Fruit fly (Drosophila melanogaster) whole organism, embryonic: ENCODE measurements around the gene dally.

Source experiments
- ATbp ChIP-seq: fragments of 200-800 bp; sonication (Bioruptor generic); optimal IDR thresholded peaks from 2 replicates; lab custom pipeline; 2017; ENCODE audit warnings: missing biosample characterization, mild to moderate bottlenecking, missing genetic modification characterization, missing genetic modification reagents
- B-H1 ChIP-seq: fragments of 200-800 bp; sonication (Bioruptor generic); IDR thresholded peaks from 3 replicates; pipeline ENCODE4 v1.3.6; 2022; ENCODE audit warnings: missing biosample characterization, missing genetic modification characterization
- CG10366 ChIP-seq: fragments of 200-800 bp; sonication (Bioruptor generic); IDR thresholded peaks from 2 replicates; pipeline ENCODE4 v1.3.6; 2022; ENCODE audit warnings: missing biosample characterization, missing genetic modification characterization
- CG10462 ChIP-seq: fragments of 200-800 bp; sonication (Bioruptor generic); optimal IDR thresholded peaks from 2 replicates; lab custom pipeline; 2016; ENCODE audit warnings: missing biosample characterization, missing genetic modification characterization
- CG11696 ChIP-seq: fragments of 200-800 bp; sonication (Bioruptor generic); IDR thresholded peaks from 2 replicates; pipeline ENCODE4 v1.3.6; 2022; ENCODE audit warnings: missing biosample characterization, missing genetic modification characterization
- CG12155 ChIP-seq: fragments of 200-800 bp; sonication (Bioruptor generic); optimal IDR thresholded peaks from 3 replicates; lab custom pipeline; 2016; ENCODE audit warnings: missing biosample characterization, missing genetic modification characterization
- CG12391 ChIP-seq: fragments of 200-800 bp; sonication (Bioruptor generic); optimal IDR thresholded peaks from 3 replicates; lab custom pipeline; 2018; ENCODE audit warnings: missing biosample characterization, mild to moderate bottlenecking, missing genetic modification characterization, moderate library complexity
- CG17328 ChIP-seq: fragments of 200-800 bp; sonication (Bioruptor generic); IDR thresholded peaks from 2 replicates; pipeline ENCODE4 v1.3.6; 2022; ENCODE audit warnings: missing biosample characterization, missing genetic modification characterization
- CG17359 ChIP-seq: fragments of 200-800 bp; sonication (Bioruptor generic); optimal IDR thresholded peaks from 3 replicates; lab custom pipeline; 2018; ENCODE audit warnings: missing biosample characterization, mild to moderate bottlenecking, missing genetic modification characterization, moderate library complexity
- CG17568 ChIP-seq: fragments of 200-800 bp; sonication (Bioruptor generic); optimal IDR thresholded peaks from 2 replicates; lab custom pipeline; 2018; ENCODE audit warnings: missing biosample characterization, mild to moderate bottlenecking, missing genetic modification characterization, moderate library complexity
- CG18764 ChIP-seq: fragments of 200-800 bp; sonication (Bioruptor generic); optimal IDR thresholded peaks from 3 replicates; lab custom pipeline; 2016; ENCODE audit warnings: missing biosample characterization, missing genetic modification characterization
- CG31365 ChIP-seq: fragments of 200-800 bp; sonication (Bioruptor generic); optimal IDR thresholded peaks from 2 replicates; lab custom pipeline; 2018; ENCODE audit warnings: missing biosample characterization, mild to moderate bottlenecking, missing genetic modification characterization
- CG34376 ChIP-seq: fragments of 200-800 bp; sonication (Bioruptor generic); optimal IDR thresholded peaks from 2 replicates; lab custom pipeline; 2018; ENCODE audit warnings: missing biosample characterization, mild to moderate bottlenecking, missing genetic modification characterization
- CG34422 ChIP-seq: fragments of 200-800 bp; sonication (Bioruptor generic); IDR thresholded peaks from 3 replicates; pipeline ENCODE4 v1.3.6; 2022; ENCODE audit warnings: missing biosample characterization, missing genetic modification characterization
- CG4282 ChIP-seq: fragments of 200-800 bp; sonication (Bioruptor generic); optimal IDR thresholded peaks from 2 replicates; lab custom pipeline; 2016; ENCODE audit warnings: missing biosample characterization, missing genetic modification characterization
- CG4360 ChIP-seq: fragments of 200-800 bp; sonication (Bioruptor generic); IDR thresholded peaks from 2 replicates; pipeline ENCODE4 v1.3.6; 2022; ENCODE audit warnings: missing biosample characterization, missing genetic modification characterization
- CG4820 ChIP-seq: fragments of 200-800 bp; sonication (Bioruptor generic); optimal IDR thresholded peaks from 3 replicates; lab custom pipeline; 2016; ENCODE audit warnings: missing biosample characterization, missing genetic modification characterization
- CG6654 ChIP-seq: fragments of 200-800 bp; sonication (Bioruptor generic); optimal IDR thresholded peaks from 2 replicates; lab custom pipeline; 2017; ENCODE audit warnings: missing biosample characterization, mild to moderate bottlenecking, missing genetic modification characterization
- CG7372 ChIP-seq: fragments of 200-800 bp; sonication (Bioruptor generic); IDR thresholded peaks from 2 replicates; pipeline ENCODE4 v1.3.6; 2022; ENCODE audit warnings: missing biosample characterization, missing genetic modification characterization
- CG7786 ChIP-seq: fragments of 200-800 bp; sonication (Bioruptor generic); optimal IDR thresholded peaks from 2 replicates; lab custom pipeline; 2016; ENCODE audit warnings: missing biosample characterization, missing genetic modification characterization
- CkIIα-i1 ChIP-seq: fragments of 200-800 bp; sonication (Bioruptor generic); IDR thresholded peaks from 2 replicates; pipeline ENCODE4 v1.3.6; 2022; ENCODE audit warnings: missing biosample characterization, missing genetic modification characterization
- Doc2 ChIP-seq: fragments of 200-800 bp; sonication (Bioruptor generic); IDR thresholded peaks from 2 replicates; pipeline ENCODE4 v1.3.6; 2022; ENCODE audit warnings: missing biosample characterization, missing genetic modification characterization
- E2f2 ChIP-seq: fragments of 200-800 bp; sonication (Bioruptor generic); IDR thresholded peaks from 2 replicates; pipeline ENCODE4 v1.3.6; 2022; ENCODE audit warnings: missing biosample characterization, missing genetic modification characterization
- GATAe ChIP-seq: fragments of 200-800 bp; sonication (Bioruptor generic); conservative IDR thresholded peaks from 2 replicates; pipeline ENCODE4 v1.3.6; 2022; ENCODE audit warnings: missing biosample characterization, missing genetic modification characterization
- H2.0 ChIP-seq: fragments of 200-800 bp; sonication (Bioruptor generic); IDR thresholded peaks from 2 replicates; pipeline ENCODE4 v1.3.6; 2022; ENCODE audit warnings: missing biosample characterization, missing genetic modification characterization
- Nf-YA ChIP-seq: fragments of 200-800 bp; sonication (Bioruptor generic); IDR thresholded peaks from 2 replicates; pipeline ENCODE4 v1.3.6; 2022; ENCODE audit warnings: missing biosample characterization, missing genetic modification characterization
- Nf-YC ChIP-seq: fragments of 200-800 bp; optimal IDR thresholded peaks from 3 replicates; lab custom pipeline; 2019; ENCODE audit warnings: missing biosample characterization, mild to moderate bottlenecking, missing genetic modification characterization, moderate library complexity
- Ravus ChIP-seq: fragments of 200-800 bp; sonication (Bioruptor generic); IDR thresholded peaks from 2 replicates; pipeline ENCODE4 v1.3.6; 2022; ENCODE audit warnings: missing biosample characterization, missing genetic modification characterization
- Side ChIP-seq: fragments of 200-800 bp; sonication (Bioruptor generic); optimal IDR thresholded peaks from 2 replicates; lab custom pipeline; 2016; ENCODE audit warnings: missing biosample characterization, missing genetic modification characterization
- ash1 ChIP-seq: fragments of 200-800 bp; sonication (Bioruptor generic); optimal IDR thresholded peaks from 2 replicates; lab custom pipeline; 2018; ENCODE audit warnings: missing biosample characterization, mild to moderate bottlenecking, missing genetic modification characterization
- bab2 ChIP-seq: fragments of 200-800 bp; sonication (Bioruptor generic); optimal IDR thresholded peaks from 2 replicates; lab custom pipeline; 2016; ENCODE audit warnings: missing biosample characterization, missing genetic modification characterization
- bcd ChIP-seq: fragments of 200-800 bp; sonication (Bioruptor generic); optimal IDR thresholded peaks from 2 replicates; lab custom pipeline; 2017; ENCODE audit warnings: missing biosample characterization, mild to moderate bottlenecking, missing genetic modification characterization
- chif ChIP-seq, 2 experiments: fragments of 200-800 bp; sonication (Bioruptor generic); optimal IDR thresholded peaks; 3 replicates each; lab custom pipeline; 2016; ENCODE audit warnings: missing biosample characterization in 2 of 2, missing genetic modification characterization in 2 of 2
- chm ChIP-seq: fragments of 200-800 bp; sonication (Bioruptor generic); IDR thresholded peaks from 2 replicates; pipeline ENCODE4 v1.3.6; 2022; ENCODE audit warnings: missing biosample characterization, missing genetic modification characterization
- danr ChIP-seq: fragments of 200-800 bp; sonication (Bioruptor generic); IDR thresholded peaks from 2 replicates; pipeline ENCODE4 v1.3.6; 2022; ENCODE audit warnings: missing biosample characterization, missing genetic modification characterization
- dysf ChIP-seq: fragments of 200-800 bp; sonication (Bioruptor generic); IDR thresholded peaks from 3 replicates; pipeline ENCODE4 v1.3.6; 2022; ENCODE audit warnings: missing biosample characterization, missing genetic modification characterization
- emc ChIP-seq: fragments of 200-800 bp; sonication (Bioruptor generic); optimal IDR thresholded peaks from 2 replicates; lab custom pipeline; 2016; ENCODE audit warnings: missing biosample characterization, missing genetic modification characterization
- eve ChIP-seq, 2 experiments: fragments of >200 bp; optimal IDR thresholded peaks; 2 replicates each; lab custom pipeline; 2017; ENCODE audit warnings: missing biosample characterization in 2 of 2, missing genetic modification characterization in 2 of 2
- eyg ChIP-seq: fragments of 200-800 bp; sonication (Bioruptor generic); optimal IDR thresholded peaks from 3 replicates; lab custom pipeline; 2016; ENCODE audit warnings: missing biosample characterization, missing genetic modification characterization
- fd3F ChIP-seq: fragments of 200-800 bp; sonication (Bioruptor generic); optimal IDR thresholded peaks from 2 replicates; lab custom pipeline; 2018; ENCODE audit warnings: missing biosample characterization, mild to moderate bottlenecking, missing genetic modification characterization, moderate library complexity
- fu2 ChIP-seq: fragments of 200-800 bp; sonication (Bioruptor generic); optimal IDR thresholded peaks from 2 replicates; lab custom pipeline; 2016; ENCODE audit warnings: missing biosample characterization, missing genetic modification characterization
- gt ChIP-seq: fragments of 200-800 bp; sonication (Bioruptor generic); IDR thresholded peaks from 2 replicates; pipeline ENCODE4 v1.3.6; 2022; ENCODE audit warnings: missing biosample characterization, missing genetic modification characterization
- hb ChIP-seq: fragments of 200-800 bp; sonication (Bioruptor generic); IDR thresholded peaks from 3 replicates; pipeline ENCODE4 v1.3.6; 2022; ENCODE audit warnings: missing biosample characterization, missing genetic modification characterization; ENCODE audit not compliant: partially characterized antibody
- ind ChIP-seq: fragments of 200-800 bp; sonication (Bioruptor generic); optimal IDR thresholded peaks from 3 replicates; lab custom pipeline; 2016; ENCODE audit warnings: missing biosample characterization, missing genetic modification characterization
- mam ChIP-seq: fragments of 200-800 bp; sonication (Bioruptor generic); optimal IDR thresholded peaks from 3 replicates; lab custom pipeline; 2016; ENCODE audit warnings: missing biosample characterization, missing genetic modification characterization
- odd ChIP-seq: fragments of 200-800 bp; sonication (Bioruptor generic); optimal IDR thresholded peaks from 2 replicates; lab custom pipeline; 2017; ENCODE audit warnings: missing biosample characterization, mild to moderate bottlenecking, missing genetic modification characterization
- pfk ChIP-seq: fragments of 200-800 bp; sonication (Bioruptor generic); optimal IDR thresholded peaks from 2 replicates; lab custom pipeline; 2018; ENCODE audit warnings: missing biosample characterization, mild to moderate bottlenecking, missing genetic modification characterization, moderate library complexity
- repo ChIP-seq: fragments of 200-800 bp; sonication (Bioruptor generic); optimal IDR thresholded peaks from 2 replicates; lab custom pipeline; 2016; ENCODE audit warnings: missing biosample characterization, missing genetic modification characterization
- sob ChIP-seq: fragments of 200-800 bp; sonication (Bioruptor generic); IDR thresholded peaks from 2 replicates; pipeline ENCODE4 v1.3.6; 2022; ENCODE audit warnings: missing biosample characterization, missing genetic modification characterization
- trh ChIP-seq: fragments of 200-800 bp; sonication (Bioruptor generic); optimal IDR thresholded peaks from 2 replicates; lab custom pipeline; 2016; ENCODE audit warnings: missing biosample characterization, missing genetic modification characterization

The dally gene

dm6 chr3L:8827133-8827867 is at the start of gene dally (continued):
- TF ChIP-seq CkIIα-i1 (no peak), odd (GFP tag; lab: Kevin White, UChicago) (peak; percentile 44), chif (GFP tag; optimal IDR thresholded peaks at IDR 0.05; lab: Kevin White, UChicago) (no peak), Nf-YC (tag; lab: Kevin White, UChicago) (peak; percentile 23), CG10462 (GFP tag; lab: Kevin White, UChicago) (no peak), CG12391 (no peak), fd3F (no peak), gt (GFP tag; lab: Robert Waterston, UW) (no peak), CG31365 (tag; lab: Kevin White, UChicago) (no peak), Ravus (GFP tag; lab: Robert Waterston, UW) (no peak), CG7372 (GFP tag; lab: Robert Waterston, UW) (peak; percentile 67; the same call in 1 of the 2 replicates), GATAe (GFP tag; lab: Robert Waterston, UW) (no peak), eve (GFP tag; optimal IDR thresholded peaks at IDR 0.05; lab: Kevin White, UChicago) (no peak), CG7786 (GFP tag; lab: Kevin White, UChicago) (no peak), B-H1 (GFP tag; lab: Robert Waterston, UW) (no peak; the same call in 2 of the 3 replicates), CG11696 (0 out of 2 replicates have a peak, but pooled peaks have one; percentile 40), CG6654 (GFP tag; lab: Kevin White, UChicago) (no peak), emc (GFP tag; lab: Kevin White, UChicago) (no peak), Side (GFP tag; lab: Kevin White, UChicago) (peak; percentile 25), CG4820 (GFP tag; lab: Kevin White, UChicago) (no peak), CG4282 (peak; percentile 63), danr (GFP tag; lab: Robert Waterston, UW) (no peak), bab2 (GFP tag; lab: Kevin White, UChicago) (no peak), bcd (no peak), ind (GFP tag; lab: Kevin White, UChicago) (no peak), CG18764 (GFP tag; lab: Kevin White, UChicago) (no peak), fu2 (GFP tag; lab: Kevin White, UChicago) (no peak), CG34376 (peak; percentile 28), CG17328 (GFP tag; lab: Robert Waterston, UW) (no peak), hb (GFP tag; lab: Robert Waterston, UW) (peak; percentile 47; the same call in 1 of the 3 replicates), ash1 (GFP tag; lab: Kevin White, UChicago) (no peak), H2.0 (GFP tag; lab: Robert Waterston, UW) (peak; percentile 33; the same call in 1 of the 2 replicates), CG10366 (GFP tag; lab: Robert Waterston, UW) (no peak), mam (GFP tag; lab: Kevin White, UChicago) (no peak), trh (GFP tag; lab: Kevin White, UChicago) (no peak), eyg (GFP tag; lab: Kevin White, UChicago) (no peak), CG12155 (GFP tag; lab: Kevin White, UChicago) (no peak), Doc2 (GFP tag; lab: Robert Waterston, UW) (no peak), chm (peak; percentile 78), Nf-YA (GFP tag; lab: Robert Waterston, UW) (0 out of 2 replicates have a peak, but pooled peaks have one; percentile 32), dysf (no peak), sob (GFP tag; lab: Robert Waterston, UW) (peak; percentile 40; the same call in 1 of the 2 replicates), E2f2 (no peak; the same call in 1 of the 2 replicates), repo (peak; percentile 37), CG4360 (GFP tag; lab: Robert Waterston, UW) (peak; percentile 48; the same call in 1 of the 2 replicates), pfk (GFP tag; lab: Kevin White, UChicago) (peak; percentile 36), ATbp (GFP tag; lab: Kevin White, UChicago) (no peak), CG34422 (GFP tag; lab: Robert Waterston, UW) (no peak), CG17568 (GFP tag; lab: Kevin White, UChicago) (no peak), CG17359 (tag; lab: Kevin White, UChicago) (peak; percentile 36)
